Fruit fly (Drosophila melanogaster) S2 (cell line): Measurements from ENCODE around the gene CG31862.

ENCODE experiments used
- CG8478 ChIP-seq: fragments of >200 bp; optimal IDR thresholded peaks from 2 replicates; lab custom pipeline; 2018
- CTCF ChIP-seq, 2 experiments: fragments of >200 bp; optimal IDR thresholded peaks; 2 replicates each; lab custom pipeline; 2018

- no peak for TF ChIP-seq CG8478
- TF ChIP-seq CTCF (optimal IDR thresholded peaks at IDR 0.05; lab: Kevin White, UChicago) = peak; percentile 75 to 84
These were observed 34.9 kb downstream of the CG31862 start for dm6 chr2L:12373559-12373958.
